Worm (Caenorhabditis elegans): ENCODE results near the gene C46G7.1.

The C46G7.1 gene

ce11 chrIV:5979818-5980217 is 38.0 kb upstream of the C46G7.1 start:
- no peak for TF ChIP-seq jun-1 (tag; optimal IDR thresholded peaks at IDR 0.05)
- TF ChIP-seq Y116A8C.19 (tag; optimal IDR thresholded peaks at IDR 0.05; ENCODE audit: borderline replicate concordance) = no peak
- TF ChIP-seq ceh-63 (GFP tag; optimal IDR thresholded peaks at IDR 0.05) = no peak
- peak; percentile 92 for TF ChIP-seq alr-1 (tag; optimal IDR thresholded peaks at IDR 0.05; ENCODE audit: borderline replicate concordance)

DNA sequence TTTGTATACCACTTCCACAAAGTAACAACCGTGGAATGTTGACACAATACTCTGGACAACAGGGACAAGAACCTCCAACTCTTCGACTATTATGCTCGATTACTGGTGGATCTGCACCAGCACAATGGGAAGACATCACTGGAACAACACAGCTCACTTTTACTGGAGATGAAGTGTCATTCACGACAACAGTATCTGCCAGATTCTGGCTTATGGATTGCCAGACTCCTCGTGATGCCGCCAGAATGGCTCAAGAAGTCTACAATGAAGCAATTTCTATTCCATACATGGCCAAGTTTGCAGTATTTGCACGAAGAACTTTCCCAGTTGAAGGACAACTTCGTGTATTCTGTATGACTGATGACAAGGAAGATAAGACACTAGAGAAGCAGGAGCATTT is 34.6 kb upstream of the C46G7.1 start:
- TF ChIP-seq swsn-7 (tag; optimal IDR thresholded peaks at IDR 0.05) (no peak), alr-1 (tag; optimal IDR thresholded peaks at IDR 0.05; ENCODE audit: borderline replicate concordance) (peak; percentile 67), nhr-19 (GFP tag; conservative IDR thresholded peaks at IDR 0.05) (no peak), sptf-1 (tag; optimal IDR thresholded peaks at IDR 0.05) (no peak), ztf-4 (tag; optimal IDR thresholded peaks at IDR 0.05) (no peak), egl-13 (tag; optimal IDR thresholded peaks at IDR 0.05) (no peak)

DNA sequence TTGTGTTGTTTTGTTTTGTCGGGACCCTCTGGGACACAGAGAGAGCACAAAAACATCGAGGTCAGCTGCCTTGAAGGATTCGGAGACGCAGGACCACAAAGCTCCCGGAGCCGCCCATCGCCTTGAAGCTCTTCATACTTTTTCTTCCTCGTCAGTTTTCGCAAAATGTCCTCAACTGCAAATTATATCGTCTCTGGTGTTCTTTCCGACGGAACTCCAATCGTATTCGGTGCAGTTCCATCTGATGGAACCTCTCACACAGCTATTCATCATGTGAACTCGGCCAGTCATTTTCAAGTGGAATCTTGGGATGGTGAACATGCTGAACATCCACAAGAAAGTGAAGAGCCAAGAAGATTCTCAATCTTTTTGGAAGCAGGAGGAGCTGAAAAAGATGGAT is 32.4 kb upstream of the C46G7.1 start:
- TF ChIP-seq hpl-2 (GFP tag; optimal IDR thresholded peaks at IDR 0.05) = no peak
- TF ChIP-seq lin-14 (GFP tag; optimal IDR thresholded peaks at IDR 0.05) = peak; percentile 5
- TF ChIP-seq nhr-20 (tag; optimal IDR thresholded peaks at IDR 0.05) = no peak
- TF ChIP-seq nhr-71 (tag; optimal IDR thresholded peaks at IDR 0.05) = peak; percentile 6
- TF ChIP-seq ceh-8 (GFP tag; optimal IDR thresholded peaks at IDR 0.05) = no peak
- TF ChIP-seq fos-1 (tag; optimal IDR thresholded peaks at IDR 0.05) = no peak
- TF ChIP-seq ceh-63 (GFP tag; optimal IDR thresholded peaks at IDR 0.05) = no peak
- TF ChIP-seq efl-3 (GFP tag; optimal IDR thresholded peaks at IDR 0.05) = no peak

DNA sequence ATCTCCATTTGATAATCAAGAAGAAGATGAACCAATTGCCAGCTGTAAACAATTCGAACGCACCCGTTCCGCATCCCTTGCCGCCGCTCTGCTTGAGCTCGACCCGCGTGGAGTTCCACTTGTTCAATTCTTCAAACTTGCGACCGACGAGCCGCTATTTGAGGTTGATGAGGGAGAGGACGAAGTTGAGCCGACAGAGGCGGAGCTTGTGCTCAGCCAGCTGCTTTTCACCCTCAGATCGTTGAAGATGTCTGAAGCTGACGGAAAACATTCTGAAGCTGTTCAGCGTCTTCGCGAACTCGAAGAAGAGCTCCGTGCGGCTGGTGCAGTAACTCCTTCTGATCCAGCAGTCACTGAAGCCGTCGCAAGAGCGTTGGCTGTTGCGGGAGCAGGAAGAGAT is 32.0 kb upstream of the C46G7.1 start:
- TF ChIP-seq sptf-1 (tag; optimal IDR thresholded peaks at IDR 0.05) = no peak
- TF ChIP-seq egl-13 (tag; optimal IDR thresholded peaks at IDR 0.05) = no peak
- TF ChIP-seq snu-23 (GFP tag; optimal IDR thresholded peaks at IDR 0.05) = no peak
- TF ChIP-seq hpl-2 (GFP tag; optimal IDR thresholded peaks at IDR 0.05) = no peak
- no peak for TF ChIP-seq ztf-4 (tag; optimal IDR thresholded peaks at IDR 0.05)
- TF ChIP-seq nhr-85 (tag) = no peak
- TF ChIP-seq dsc-1 (tag; optimal IDR thresholded peaks at IDR 0.05) = no peak
- no peak for TF ChIP-seq fkh-4 (tag; optimal IDR thresholded peaks at IDR 0.05; ENCODE audit: borderline replicate concordance)
- TF ChIP-seq lin-14 (GFP tag; optimal IDR thresholded peaks at IDR 0.05) = no peak
- no peak for TF ChIP-seq skn-1 (tag; optimal IDR thresholded peaks at IDR 0.05)
- TF ChIP-seq nhr-237 (tag; optimal IDR thresholded peaks at IDR 0.05) = no peak
- no peak for TF ChIP-seq nhr-47 (tag; optimal IDR thresholded peaks at IDR 0.05)
- TF ChIP-seq pag-3 (tag; optimal IDR thresholded peaks at IDR 0.05; ENCODE audit: borderline replicate concordance, insufficient read depth) = no peak
- TF ChIP-seq tbx-2 (tag; optimal IDR thresholded peaks at IDR 0.05) = no peak
- TF ChIP-seq C04F5.9 (tag; optimal IDR thresholded peaks at IDR 0.05) = no peak

DNA sequence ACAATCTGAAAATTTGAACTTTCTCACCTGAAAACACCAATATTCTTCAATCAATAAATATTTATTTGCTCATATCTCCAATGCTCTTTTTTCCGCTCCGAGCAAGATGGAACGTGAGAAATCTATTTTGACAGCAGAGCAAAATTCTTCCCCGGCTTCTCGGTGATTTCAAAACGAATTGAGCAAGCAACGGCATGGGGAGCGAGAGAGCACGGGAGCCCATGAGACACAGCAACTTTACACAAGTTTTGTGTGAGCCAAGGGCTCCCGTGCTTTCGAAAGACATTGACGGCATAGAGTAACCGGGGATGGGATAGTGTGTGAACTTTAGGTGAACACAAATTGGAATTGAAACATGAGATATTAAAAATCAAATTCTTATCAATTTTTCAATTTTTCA is 31.0 kb upstream of the C46G7.1 start:
- TF ChIP-seq fkh-4 (tag; optimal IDR thresholded peaks at IDR 0.05; ENCODE audit: borderline replicate concordance) (no peak), lin-14 (GFP tag; optimal IDR thresholded peaks at IDR 0.05) (peak; percentile 55), mef-2 (tag; optimal IDR thresholded peaks at IDR 0.05) (no peak), nhr-19 (GFP tag; conservative IDR thresholded peaks at IDR 0.05) (0 out of 2 replicates have a peak, but pooled peaks have one; percentile 13), rnt-1 (tag; optimal IDR thresholded peaks at IDR 0.05) (peak; percentile 27), pag-3 (tag; optimal IDR thresholded peaks at IDR 0.05; ENCODE audit: borderline replicate concordance, insufficient read depth) (peak; percentile 30), grh-1 (GFP tag; IDR thresholded peaks at IDR 0.05) (no peak), zag-1 (tag; optimal IDR thresholded peaks at IDR 0.05) (no peak), dsc-1 (tag; optimal IDR thresholded peaks at IDR 0.05) (no peak), ztf-11 (tag; optimal IDR thresholded peaks at IDR 0.05) (no peak), lin-39 (tag; optimal IDR thresholded peaks at IDR 0.05) (no peak)

- TF ChIP-seq zag-1 (tag; optimal IDR thresholded peaks at IDR 0.05) (no peak), efl-1 (optimal IDR thresholded peaks at IDR 0.05) (no peak), efl-1 (GFP tag; optimal IDR thresholded peaks at IDR 0.05 in 1 of 2) (peak in 1 of 2 experiments; percentile 90)
Measured at ce11 chrIV:5990503-5990902, 27.3 kb upstream of the C46G7.1 start.

Data from whole organism, L1 larva.